Fruit fly (Drosophila melanogaster): ENCODE results near the gene bowl.
A peak's percentile ranks its signal among the peaks of the same experiment; 100 is the strongest.

Gene bowl

DNA sequence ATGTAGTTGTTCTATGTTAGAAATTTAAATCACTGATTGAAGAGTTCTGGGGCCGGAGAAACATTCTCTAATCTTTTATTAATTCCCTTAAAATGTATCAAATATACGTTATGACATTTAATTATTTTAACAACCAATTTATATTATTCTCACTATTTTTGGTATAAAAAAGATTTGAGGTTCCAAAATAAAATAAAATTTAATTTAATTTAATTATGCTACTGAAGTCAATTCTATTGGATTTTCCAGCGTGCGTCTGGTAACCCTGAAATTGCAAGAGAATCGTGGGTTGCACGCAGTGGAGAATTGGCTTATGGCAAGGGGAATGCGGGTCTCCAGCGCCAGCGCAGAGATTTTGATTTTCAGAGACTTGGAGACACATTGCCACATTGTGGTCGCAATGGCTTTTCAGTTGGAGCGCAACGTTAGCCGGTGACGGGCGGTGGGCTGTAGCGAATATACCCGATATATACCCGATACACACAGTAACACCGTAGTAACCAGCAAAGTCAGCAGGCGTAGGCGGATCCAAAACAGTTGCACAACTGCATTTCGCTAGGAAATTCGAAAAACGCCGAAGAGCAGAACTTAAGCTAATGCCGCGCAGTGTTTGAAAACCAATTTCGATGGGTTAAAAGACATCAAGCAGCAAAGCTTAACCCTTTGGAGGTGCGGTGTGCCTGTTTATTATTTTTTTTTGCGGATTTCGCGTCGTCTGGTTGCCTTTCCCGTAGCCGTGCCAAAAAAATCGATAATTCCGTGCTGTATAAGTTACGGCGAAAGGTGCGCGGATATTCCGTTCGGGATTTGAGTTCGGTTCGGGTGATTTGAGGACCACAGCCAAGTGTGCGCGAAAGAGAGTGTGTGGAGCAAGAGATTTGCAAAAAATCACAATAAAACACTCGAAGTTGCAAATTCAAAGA is 34.0 kb downstream of the bowl start (continued):
- TF ChIP-seq MBD-R2 (GFP tag; IDR thresholded peaks at IDR 0.05) = peak; percentile 32; the same call in 1 of the 2 replicates
- no peak for TF ChIP-seq CG4282 (GFP tag; optimal IDR thresholded peaks at IDR 0.05)
- TF ChIP-seq CG1024 (GFP tag; IDR thresholded peaks at IDR 0.05) = peak; percentile 27; the same call in 1 of the 2 replicates
- no peak for TF ChIP-seq Dp (GFP tag; optimal IDR thresholded peaks at IDR 0.05)
- peak; percentile 27 for TF ChIP-seq sqz (GFP tag; optimal IDR thresholded peaks at IDR 0.05)
- TF ChIP-seq slp2 (GFP tag; optimal IDR thresholded peaks at IDR 0.05) = no peak
- TF ChIP-seq ken (GFP tag; IDR thresholded peaks at IDR 0.05) = peak; percentile 43; the same call in 1 of the 3 replicates
- no peak for TF ChIP-seq fru (optimal IDR thresholded peaks at IDR 0.05)
- TF ChIP-seq tio (GFP tag; optimal IDR thresholded peaks at IDR 0.05) = peak; percentile 43
- no peak for TF ChIP-seq CG6654 (GFP tag; optimal IDR thresholded peaks at IDR 0.05)
- TF ChIP-seq Dip3 (GFP tag; optimal IDR thresholded peaks at IDR 0.05) = peak; percentile 7
- peak; percentile 39 for TF ChIP-seq dmrt11E (tag; optimal IDR thresholded peaks at IDR 0.05)
- TF ChIP-seq Chrac-16 (GFP tag; optimal IDR thresholded peaks at IDR 0.05) = no peak
- TF ChIP-seq Blimp-1 (GFP tag; optimal IDR thresholded peaks at IDR 0.05) = peak; percentile 59
- TF ChIP-seq onecut (GFP tag; IDR thresholded peaks at IDR 0.05) = peak; percentile 92
- no peak for TF ChIP-seq CG7745 (tag; optimal IDR thresholded peaks at IDR 0.05)
- no peak for TF ChIP-seq Nf-YB (GFP tag; optimal IDR thresholded peaks at IDR 0.05)
- TF ChIP-seq YL-1 (GFP tag; optimal IDR thresholded peaks at IDR 0.05) = no peak
- no peak for TF ChIP-seq CG10462 (GFP tag; optimal IDR thresholded peaks at IDR 0.05)
- TF ChIP-seq ems (GFP tag; optimal IDR thresholded peaks at IDR 0.05) = no peak
- no peak for TF ChIP-seq BtbVII (GFP tag; optimal IDR thresholded peaks at IDR 0.05)
- no peak for TF ChIP-seq Hand (GFP tag; optimal IDR thresholded peaks at IDR 0.05)
- no peak for TF ChIP-seq maf-S (GFP tag; optimal IDR thresholded peaks at IDR 0.05)
- TF ChIP-seq CG7839 (tag; optimal IDR thresholded peaks at IDR 0.05) = peak; percentile 12
- TF ChIP-seq so (GFP tag; IDR thresholded peaks at IDR 0.05) = no peak
- peak; percentile 59; the same call in 2 of the 3 replicates for TF ChIP-seq CG34422 (GFP tag; IDR thresholded peaks at IDR 0.05)
- TF ChIP-seq Sry-δ (GFP tag; optimal IDR thresholded peaks at IDR 0.05) = no peak
- peak; percentile 43 for TF ChIP-seq CG30403 (GFP tag; optimal IDR thresholded peaks at IDR 0.05)
- TF ChIP-seq Neu2 (GFP tag; optimal IDR thresholded peaks at IDR 0.05; ENCODE audit: borderline replicate concordance) = no peak
- peak; percentile 71 for TF ChIP-seq CG14710 (tag; optimal IDR thresholded peaks at IDR 0.05)
- no peak for TF ChIP-seq kah (GFP tag; optimal IDR thresholded peaks at IDR 0.05)
- no peak for TF ChIP-seq CG11560 (tag; IDR thresholded peaks at IDR 0.05)
- TF ChIP-seq CG2678 (tag; optimal IDR thresholded peaks at IDR 0.05) = peak; percentile 65
- no peak for TF ChIP-seq bigmax (GFP tag; optimal IDR thresholded peaks at IDR 0.05)
- TF ChIP-seq sc (optimal IDR thresholded peaks at IDR 0.05) = no peak
- TF ChIP-seq sc (GFP tag; optimal IDR thresholded peaks at IDR 0.05) = no peak
- TF ChIP-seq Nf-YC (tag; optimal IDR thresholded peaks at IDR 0.05) = peak; percentile 16
- 0 out of 3 replicates have a peak, but pooled peaks have one; percentile 52 for TF ChIP-seq z (GFP tag; IDR thresholded peaks at IDR 0.05)
- no peak for TF ChIP-seq pho (GFP tag; optimal IDR thresholded peaks at IDR 0.05)
- TF ChIP-seq CG3065 (GFP tag; optimal IDR thresholded peaks at IDR 0.05) = no peak
- no peak for TF ChIP-seq CG3163 (GFP tag; optimal IDR thresholded peaks at IDR 0.05)
- TF ChIP-seq ro (GFP tag; IDR thresholded peaks at IDR 0.05) = no peak
- TF ChIP-seq CG13775 (GFP tag; optimal IDR thresholded peaks at IDR 0.05) = peak; percentile 55
- no peak for TF ChIP-seq CG9817 (tag; optimal IDR thresholded peaks at IDR 0.05)
- no peak for TF ChIP-seq CG13123 (GFP tag; optimal IDR thresholded peaks at IDR 0.05)
- TF ChIP-seq CG16815 (GFP tag; optimal IDR thresholded peaks at IDR 0.05) = no peak
- TF ChIP-seq CG18599 (GFP tag; optimal IDR thresholded peaks at IDR 0.05) = peak; percentile 4
- TF ChIP-seq pros (GFP tag; optimal IDR thresholded peaks at IDR 0.05) = no peak
- TF ChIP-seq CG6791 (GFP tag; IDR thresholded peaks at IDR 0.05; ENCODE audit: partially characterized antibody) = no peak

Measured in whole organism, embryonic.